Fruit fly (Drosophila melanogaster) whole organism, embryonic: ENCODE measurements around the gene Acp29AB.

Experiments
- Blimp-1 ChIP-seq: fragments of 200-800 bp; sonication (Bioruptor generic); optimal IDR thresholded peaks from 3 replicates; lab custom pipeline; 2018; ENCODE audit warnings: missing biosample characterization, missing genetic modification characterization, mild to moderate bottlenecking, moderate library complexity, missing genetic modification reagents
- CG10209 ChIP-seq: fragments of 200-800 bp; sonication (Bioruptor generic); optimal IDR thresholded peaks from 3 replicates; lab custom pipeline; 2017; ENCODE audit warnings: missing biosample characterization, mild to moderate bottlenecking, missing genetic modification characterization, missing genetic modification reagents
- CG11504 ChIP-seq: fragments of 200-800 bp; sonication (Bioruptor generic); optimal IDR thresholded peaks from 3 replicates; lab custom pipeline; 2019; ENCODE audit warnings: missing biosample characterization, mild to moderate bottlenecking, missing genetic modification characterization, moderate library complexity
- CG11560 ChIP-seq: fragments of 200-800 bp; sonication (Bioruptor generic); IDR thresholded peaks from 3 replicates; pipeline ENCODE4 v1.3.6; 2022; ENCODE audit warnings: missing biosample characterization, missing genetic modification characterization
- CG12155 ChIP-seq: fragments of 200-800 bp; sonication (Bioruptor generic); optimal IDR thresholded peaks from 3 replicates; lab custom pipeline; 2016; ENCODE audit warnings: missing biosample characterization, missing genetic modification characterization
- CG12942 ChIP-seq: fragments of 200-800 bp; sonication (Bioruptor generic); optimal IDR thresholded peaks from 3 replicates; lab custom pipeline; 2016; ENCODE audit warnings: missing biosample characterization, missing genetic modification characterization
- CG16815 ChIP-seq: fragments of 200-800 bp; sonication (Bioruptor generic); optimal IDR thresholded peaks from 3 replicates; lab custom pipeline; 2017; ENCODE audit warnings: missing biosample characterization, mild to moderate bottlenecking, missing genetic modification characterization
- CG16863 ChIP-seq: fragments of 200-800 bp; sonication (Bioruptor generic); optimal IDR thresholded peaks from 3 replicates; lab custom pipeline; 2016; ENCODE audit warnings: missing biosample characterization, missing genetic modification characterization
- CG17359 ChIP-seq: fragments of 200-800 bp; sonication (Bioruptor generic); optimal IDR thresholded peaks from 3 replicates; lab custom pipeline; 2018; ENCODE audit warnings: missing biosample characterization, mild to moderate bottlenecking, missing genetic modification characterization, moderate library complexity
- CG2202 ChIP-seq: fragments of 200-800 bp; sonication (Bioruptor generic); optimal IDR thresholded peaks from 2 replicates; lab custom pipeline; 2018; ENCODE audit warnings: missing biosample characterization, mild to moderate bottlenecking, missing genetic modification characterization
- CG2889 ChIP-seq: fragments of 200-800 bp; sonication (Bioruptor generic); IDR thresholded peaks from 3 replicates; pipeline ENCODE4 v1.3.6; 2022; ENCODE audit warnings: missing biosample characterization, missing genetic modification characterization
- CG30403 ChIP-seq: fragments of 200-800 bp; sonication (Bioruptor generic); optimal IDR thresholded peaks from 3 replicates; lab custom pipeline; 2016; ENCODE audit warnings: missing biosample characterization, missing genetic modification characterization
- CG3065 ChIP-seq: fragments of 200-800 bp; sonication (Bioruptor generic); optimal IDR thresholded peaks from 2 replicates; lab custom pipeline; 2016; ENCODE audit warnings: missing biosample characterization, missing genetic modification characterization
- CG31441 ChIP-seq: fragments of 200-800 bp; sonication (Bioruptor generic); IDR thresholded peaks from 2 replicates; pipeline ENCODE4 v1.3.6; 2022; ENCODE audit warnings: missing biosample characterization, missing genetic modification characterization
- CG3281 ChIP-seq: fragments of 200-800 bp; sonication (Bioruptor generic); optimal IDR thresholded peaks from 3 replicates; lab custom pipeline; 2017; ENCODE audit warnings: missing biosample characterization, mild to moderate bottlenecking, missing genetic modification characterization
- CG34422 ChIP-seq: fragments of 200-800 bp; sonication (Bioruptor generic); IDR thresholded peaks from 3 replicates; pipeline ENCODE4 v1.3.6; 2022; ENCODE audit warnings: missing biosample characterization, missing genetic modification characterization
- CG4820 ChIP-seq: fragments of 200-800 bp; sonication (Bioruptor generic); optimal IDR thresholded peaks from 3 replicates; lab custom pipeline; 2016; ENCODE audit warnings: missing biosample characterization, missing genetic modification characterization
- CG5245 ChIP-seq: fragments of 200-800 bp; sonication (Bioruptor generic); optimal IDR thresholded peaks from 3 replicates; lab custom pipeline; 2016; ENCODE audit warnings: missing biosample characterization, missing genetic modification characterization
- CG7556 ChIP-seq: fragments of 200-800 bp; sonication (Bioruptor generic); optimal IDR thresholded peaks from 2 replicates; lab custom pipeline; 2017; ENCODE audit warnings: missing biosample characterization, mild to moderate bottlenecking, missing genetic modification characterization
- CG7786 ChIP-seq: fragments of 200-800 bp; sonication (Bioruptor generic); optimal IDR thresholded peaks from 2 replicates; lab custom pipeline; 2016; ENCODE audit warnings: missing biosample characterization, missing genetic modification characterization
- CG9797 ChIP-seq: fragments of 200-800 bp; sonication (Bioruptor generic); optimal IDR thresholded peaks from 3 replicates; lab custom pipeline; 2018; ENCODE audit warnings: missing biosample characterization, mild to moderate bottlenecking, missing genetic modification characterization
- Dad ChIP-seq: fragments of 200-800 bp; sonication (Bioruptor generic); optimal IDR thresholded peaks from 3 replicates; lab custom pipeline; 2016; ENCODE audit warnings: missing biosample characterization, missing genetic modification characterization
- Dll ChIP-seq: fragments of 200-800 bp; sonication (Bioruptor generic); IDR thresholded peaks from 4 replicates; pipeline ENCODE4 v1.3.6; 2022; ENCODE audit warnings: missing biosample characterization, missing genetic modification characterization; ENCODE audit not compliant: partially characterized antibody
- ERR ChIP-seq: fragments of 200-800 bp; sonication (Bioruptor generic); optimal IDR thresholded peaks from 2 replicates; lab custom pipeline; 2016; ENCODE audit warnings: missing biosample characterization, missing genetic modification characterization
- Fer1 ChIP-seq: fragments of 200-800 bp; sonication (Bioruptor generic); optimal IDR thresholded peaks from 2 replicates; lab custom pipeline; 2017; ENCODE audit warnings: missing biosample characterization, mild to moderate bottlenecking, missing genetic modification characterization
- H2.0 ChIP-seq: fragments of 200-800 bp; sonication (Bioruptor generic); IDR thresholded peaks from 2 replicates; pipeline ENCODE4 v1.3.6; 2022; ENCODE audit warnings: missing biosample characterization, missing genetic modification characterization
- HHEX ChIP-seq: fragments of 200-800 bp; sonication (Bioruptor generic); optimal IDR thresholded peaks from 3 replicates; lab custom pipeline; 2017; ENCODE audit warnings: missing biosample characterization, mild to moderate bottlenecking, missing genetic modification characterization, missing genetic modification reagents
- Hr3 ChIP-seq: fragments of 200-800 bp; sonication (Bioruptor generic); optimal IDR thresholded peaks from 3 replicates; lab custom pipeline; 2016; ENCODE audit warnings: missing biosample characterization, missing genetic modification characterization
- Meics ChIP-seq: fragments of 200-800 bp; sonication (Bioruptor generic); optimal IDR thresholded peaks from 2 replicates; lab custom pipeline; 2017; ENCODE audit warnings: missing biosample characterization, mild to moderate bottlenecking, missing genetic modification characterization
- Nf-YA ChIP-seq: fragments of 200-800 bp; sonication (Bioruptor generic); IDR thresholded peaks from 2 replicates; pipeline ENCODE4 v1.3.6; 2022; ENCODE audit warnings: missing biosample characterization, missing genetic modification characterization
- Sin3A ChIP-seq: fragments of >200 bp; optimal IDR thresholded peaks from 2 replicates; lab custom pipeline; 2018
- Tbp ChIP-seq: fragments of >200 bp; optimal IDR thresholded peaks from 2 replicates; lab custom pipeline; 2018; ENCODE audit warnings: missing biosample characterization, missing genetic modification characterization
- Xbp1 ChIP-seq: fragments of 200-800 bp; sonication (Bioruptor generic); optimal IDR thresholded peaks from 3 replicates; lab custom pipeline; 2016; ENCODE audit warnings: missing biosample characterization, mild to moderate bottlenecking, missing genetic modification characterization
- ac ChIP-seq: fragments of 200-800 bp; sonication (Bioruptor generic); optimal IDR thresholded peaks from 3 replicates; lab custom pipeline; 2017; ENCODE audit warnings: missing biosample characterization, mild to moderate bottlenecking, missing genetic modification characterization
- cg ChIP-seq: fragments of 200-800 bp; sonication (Bioruptor generic); optimal IDR thresholded peaks from 3 replicates; lab custom pipeline; 2019; ENCODE audit warnings: missing biosample characterization, mild to moderate bottlenecking, missing genetic modification characterization, moderate library complexity
- dimm ChIP-seq: fragments of 200-800 bp; sonication (Bioruptor generic); IDR thresholded peaks from 2 replicates; pipeline ENCODE4 v1.3.6; 2022; ENCODE audit warnings: missing biosample characterization, missing genetic modification characterization
- dmrt99B ChIP-seq: fragments of 200-800 bp; sonication (Bioruptor generic); optimal IDR thresholded peaks from 2 replicates; lab custom pipeline; 2018; ENCODE audit warnings: missing biosample characterization, mild to moderate bottlenecking, missing genetic modification characterization, moderate library complexity
- dpn ChIP-seq, 2 experiments: fragments of 200-800 bp; sonication (Bioruptor generic); optimal IDR thresholded peaks; 3 replicates each; lab custom pipeline; 2016; ENCODE audit warnings: missing biosample characterization in 2 of 2, missing genetic modification characterization in 2 of 2
- ftz-f1 ChIP-seq: fragments of 200-800 bp; sonication (Bioruptor generic); optimal IDR thresholded peaks from 2 replicates; lab custom pipeline; 2016; ENCODE audit warnings: missing biosample characterization, missing genetic modification characterization
- grn ChIP-seq: fragments of 200-800 bp; sonication (Bioruptor generic); optimal IDR thresholded peaks from 3 replicates; lab custom pipeline; 2017; ENCODE audit warnings: missing biosample characterization, missing genetic modification characterization
- her ChIP-seq: fragments of 200-800 bp; sonication (Bioruptor generic); optimal IDR thresholded peaks from 2 replicates; lab custom pipeline; 2016; ENCODE audit warnings: missing biosample characterization, missing genetic modification characterization
- ind ChIP-seq: fragments of 200-800 bp; sonication (Bioruptor generic); optimal IDR thresholded peaks from 3 replicates; lab custom pipeline; 2016; ENCODE audit warnings: missing biosample characterization, missing genetic modification characterization
- lilli ChIP-seq: fragments of 200-800 bp; sonication (Bioruptor generic); optimal IDR thresholded peaks from 3 replicates; lab custom pipeline; 2016; ENCODE audit warnings: missing biosample characterization, missing genetic modification characterization
- pb ChIP-seq: fragments of 200-800 bp; sonication (Bioruptor generic); optimal IDR thresholded peaks from 3 replicates; lab custom pipeline; 2016; ENCODE audit warnings: missing biosample characterization, missing genetic modification characterization
- prd ChIP-seq, 3 experiments: fragments of >200 bp in 2 of 3; fragments of 200-800 bp in 1 of 3; sonication (Bioruptor generic) in 1 of 3; optimal IDR thresholded peaks in 2 of 3; IDR thresholded peaks in 1 of 3; 2 replicates in 2 of 3; 3 replicates in 1 of 3; pipeline versions ENCODE4 v1.3.6 to Lab custom; 2017 to 2022; ENCODE audit warnings: missing biosample characterization in 1 of 3, missing genetic modification characterization in 1 of 3
- repo ChIP-seq: fragments of 200-800 bp; sonication (Bioruptor generic); optimal IDR thresholded peaks from 2 replicates; lab custom pipeline; 2016; ENCODE audit warnings: missing biosample characterization, missing genetic modification characterization
- row ChIP-seq: fragments of 200-800 bp; sonication (Bioruptor generic); IDR thresholded peaks from 3 replicates; pipeline ENCODE4 v1.3.6; 2022; ENCODE audit warnings: missing biosample characterization, missing genetic modification characterization
- trem ChIP-seq: fragments of 200-800 bp; optimal IDR thresholded peaks from 3 replicates; lab custom pipeline; 2019; ENCODE audit warnings: missing biosample characterization, mild to moderate bottlenecking, missing genetic modification characterization, moderate library complexity
- usp ChIP-seq: fragments of >200 bp; optimal IDR thresholded peaks from 2 replicates; lab custom pipeline; 2017; ENCODE audit warnings: missing biosample characterization, missing genetic modification characterization
- z ChIP-seq: fragments of 200-800 bp; sonication (Bioruptor generic); IDR thresholded peaks from 3 replicates; pipeline ENCODE4 v1.3.6; 2022; ENCODE audit warnings: missing biosample characterization, missing genetic modification characterization
- zf30C ChIP-seq: fragments of 200-800 bp; sonication (Bioruptor generic); optimal IDR thresholded peaks from 3 replicates; lab custom pipeline; 2018; ENCODE audit warnings: missing biosample characterization, mild to moderate bottlenecking, missing genetic modification characterization

Acp29AB gene

DNA sequence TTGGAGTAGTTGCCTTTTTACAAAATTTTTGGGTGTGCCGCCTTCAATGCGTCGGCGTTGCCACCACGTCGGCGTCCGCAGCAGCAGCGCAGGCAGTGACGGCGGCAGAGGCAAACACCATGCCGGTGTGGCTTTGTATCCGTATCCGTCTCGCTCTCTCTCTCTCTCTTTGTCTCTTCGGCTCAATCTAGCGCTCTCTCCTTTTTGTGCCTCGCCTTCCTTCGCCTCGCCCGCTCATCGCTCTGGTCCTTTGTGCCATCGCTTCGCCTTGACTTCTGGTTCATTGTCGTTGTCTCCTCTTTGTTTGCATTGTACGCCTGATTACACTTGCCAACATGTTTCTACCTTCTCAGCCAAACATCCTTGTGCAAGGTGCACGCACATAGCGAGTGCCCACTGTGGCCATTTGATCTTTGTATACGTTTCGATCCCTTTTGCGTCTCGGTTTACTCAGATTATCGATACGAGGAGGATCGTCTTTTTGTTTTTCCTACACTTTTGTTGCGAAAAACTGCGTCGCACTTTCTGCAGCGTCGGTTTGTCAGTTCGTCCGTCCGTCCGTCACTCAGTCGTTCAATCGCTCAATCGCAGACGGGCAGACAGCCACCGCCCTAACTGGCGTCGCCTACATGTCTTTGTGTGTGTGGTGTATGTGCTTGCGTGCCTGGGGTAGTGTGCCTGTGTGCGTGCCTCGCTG is 23.5 kb upstream of the Acp29AB start (continued):
- no peak for TF ChIP-seq CG31441 (GFP tag; lab: Robert Waterston, UW)
- no peak for TF ChIP-seq Dll (GFP tag; lab: Robert Waterston, UW)
- TF ChIP-seq CG2202 (tag; lab: Kevin White, UChicago) = no peak
- peak; percentile 36 for TF ChIP-seq Meics (GFP tag; lab: Kevin White, UChicago)
- no peak for TF ChIP-seq pb (GFP tag; lab: Kevin White, UChicago)
- TF ChIP-seq Sin3A = no peak
- TF ChIP-seq usp (GFP tag; lab: Kevin White, UChicago) = no peak
- no peak for TF ChIP-seq ac (GFP tag; lab: Kevin White, UChicago)
- TF ChIP-seq CG9797 = no peak
- no peak for TF ChIP-seq CG17359 (tag; lab: Kevin White, UChicago)
- TF ChIP-seq CG34422 (GFP tag; lab: Robert Waterston, UW) = peak; percentile 43; the same call in 1 of the 3 replicates
- TF ChIP-seq her (GFP tag; lab: Kevin White, UChicago) = peak; percentile 51
- TF ChIP-seq CG16863 (GFP tag; lab: Kevin White, UChicago) = no peak
- no peak for TF ChIP-seq ftz-f1 (GFP tag; lab: Kevin White, UChicago)
- TF ChIP-seq repo (GFP tag; lab: Kevin White, UChicago) = no peak
- TF ChIP-seq ERR (GFP tag; lab: Kevin White, UChicago) = no peak
- TF ChIP-seq zf30C (GFP tag; lab: Kevin White, UChicago) = no peak
- no peak for TF ChIP-seq prd (optimal IDR thresholded peaks at IDR 0.05; lab: Kevin White, UChicago)
- TF ChIP-seq prd (GFP tag; IDR thresholded peaks at IDR 0.05; lab: Robert Waterston, UW) = no peak
- peak; percentile 68 for TF ChIP-seq cg (GFP tag; lab: Kevin White, UChicago)
- TF ChIP-seq Nf-YA (GFP tag; lab: Robert Waterston, UW) = no peak
- no peak for TF ChIP-seq CG30403
- TF ChIP-seq CG4820 (GFP tag; lab: Kevin White, UChicago) = no peak
- TF ChIP-seq CG2889 (GFP tag; lab: Robert Waterston, UW) = peak; percentile 78
- no peak for TF ChIP-seq dmrt99B (tag; lab: Kevin White, UChicago)
- no peak for TF ChIP-seq HHEX (GFP tag; lab: Kevin White, UChicago)
- TF ChIP-seq CG3065 (GFP tag; lab: Kevin White, UChicago) = no peak
- no peak for TF ChIP-seq CG3281 (GFP tag; lab: Kevin White, UChicago)
- no peak for TF ChIP-seq CG12942 (GFP tag; lab: Kevin White, UChicago)
- TF ChIP-seq lilli (GFP tag; lab: Kevin White, UChicago) = peak; percentile 23
- peak in 1 of 2 experiments; percentile 1 for TF ChIP-seq dpn (GFP tag; optimal IDR thresholded peaks at IDR 0.05; lab: Kevin White, UChicago)
- TF ChIP-seq ind (GFP tag; lab: Kevin White, UChicago) = no peak
- peak; percentile 51 for TF ChIP-seq CG10209
- peak; percentile 36 for TF ChIP-seq CG5245 (GFP tag; lab: Kevin White, UChicago)
- TF ChIP-seq H2.0 = no peak
- peak; percentile 3 for TF ChIP-seq Xbp1
- TF ChIP-seq CG7556 = no peak
- no peak for TF ChIP-seq CG11504 (tag; lab: Kevin White, UChicago)
- no peak for TF ChIP-seq Tbp (GFP tag; lab: Kevin White, UChicago)
- TF ChIP-seq z (GFP tag; lab: Robert Waterston, UW) = peak; percentile 70; the same call in 2 of the 3 replicates
- no peak for TF ChIP-seq Hr3
- TF ChIP-seq CG12155 (GFP tag; lab: Kevin White, UChicago) = no peak
- no peak for TF ChIP-seq CG11560
- TF ChIP-seq dimm (GFP tag; lab: Robert Waterston, UW) = no peak
- no peak for TF ChIP-seq grn (GFP tag; lab: Kevin White, UChicago)
- TF ChIP-seq CG7786 = no peak
- no peak for TF ChIP-seq Blimp-1 (GFP tag; lab: Kevin White, UChicago)
- peak; percentile 44; the same call in 2 of the 3 replicates for TF ChIP-seq row
- TF ChIP-seq Fer1 (GFP tag; lab: Kevin White, UChicago) = no peak
- TF ChIP-seq CG16815 (GFP tag; lab: Kevin White, UChicago) = no peak
- peak; percentile 20 for TF ChIP-seq trem
- no peak for TF ChIP-seq Dad
